Worm (Caenorhabditis elegans) whole organism, mixed stage, embryonic: ENCODE results near the gene nhr-170.

Experiments used
- nhr-28 ChIP-seq: fragments of 150-350 bp; optimal IDR thresholded peaks from 2 replicates; lab custom pipeline; 2014; ENCODE audit warnings: missing biosample characterization, missing genetic modification characterization
- unc-39 ChIP-seq: fragments of 150-350 bp; optimal IDR thresholded peaks from 2 replicates; lab custom pipeline; 2014; ENCODE audit warnings: missing biosample characterization, missing genetic modification characterization
- unc-62 ChIP-seq: fragments of 150-350 bp; optimal IDR thresholded peaks from 2 replicates; lab custom pipeline; 2014; ENCODE audit warnings: missing biosample characterization, missing genetic modification reagents, missing genetic modification characterization

ce11 chrV:18826445-18826844 lies 25.8 kb upstream of the nhr-170 start:
- no peak for TF ChIP-seq unc-39 (tag; lab: Kevin White, UChicago)
- TF ChIP-seq unc-62 (GFP tag; lab: Kevin White, UChicago): no peak
- no peak for TF ChIP-seq nhr-28 (tag; lab: Kevin White, UChicago)
